Worm (Caenorhabditis elegans): Measurements from ENCODE around the gene pgp-5.

Gene pgp-5

DNA sequence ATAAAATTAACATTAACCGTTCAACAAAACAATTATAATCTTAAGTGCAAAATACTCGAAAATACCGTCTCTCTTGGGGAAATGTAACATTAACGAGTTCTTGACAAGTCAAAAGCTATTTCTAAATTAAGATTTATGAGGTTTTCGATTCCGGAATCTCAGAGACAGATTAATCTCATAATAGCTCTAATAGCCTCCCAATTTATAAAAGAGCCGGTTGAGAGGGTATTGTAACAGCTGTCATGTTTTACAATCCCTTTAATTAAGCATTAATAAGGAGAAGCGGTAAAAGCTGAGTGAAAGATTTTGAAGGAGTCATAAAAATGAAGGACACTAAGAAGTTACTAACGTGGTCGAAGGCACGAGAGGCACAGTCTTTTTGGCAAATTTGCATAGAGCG is 7.4 kb downstream of the pgp-5 start:
- TF ChIP-seq elt-2 (tag; optimal IDR thresholded peaks at IDR 0.05), result no peak
- no peak for TF ChIP-seq elt-1 (tag; optimal IDR thresholded peaks at IDR 0.05)
- TF ChIP-seq skn-1 (tag; optimal IDR thresholded peaks at IDR 0.05), result no peak
- TF ChIP-seq mdl-1 (tag; optimal IDR thresholded peaks at IDR 0.05), result no peak
- no peak for TF ChIP-seq jun-1 (tag; optimal IDR thresholded peaks at IDR 0.05)
- TF ChIP-seq R02D3.7 (tag; optimal IDR thresholded peaks at IDR 0.05), result no peak
- no peak for TF ChIP-seq ceh-82 (tag; optimal IDR thresholded peaks at IDR 0.05)
- TF ChIP-seq daf-12 (tag; optimal IDR thresholded peaks at IDR 0.05), result no peak
- TF ChIP-seq fkh-10 (GFP tag; optimal IDR thresholded peaks at IDR 0.05), result no peak
- TF ChIP-seq fkh-2 (tag; optimal IDR thresholded peaks at IDR 0.05), result no peak
- no peak for TF ChIP-seq sea-2 (GFP tag; optimal IDR thresholded peaks at IDR 0.05)
- TF ChIP-seq ztf-11 (tag; optimal IDR thresholded peaks at IDR 0.05), result no peak

DNA sequence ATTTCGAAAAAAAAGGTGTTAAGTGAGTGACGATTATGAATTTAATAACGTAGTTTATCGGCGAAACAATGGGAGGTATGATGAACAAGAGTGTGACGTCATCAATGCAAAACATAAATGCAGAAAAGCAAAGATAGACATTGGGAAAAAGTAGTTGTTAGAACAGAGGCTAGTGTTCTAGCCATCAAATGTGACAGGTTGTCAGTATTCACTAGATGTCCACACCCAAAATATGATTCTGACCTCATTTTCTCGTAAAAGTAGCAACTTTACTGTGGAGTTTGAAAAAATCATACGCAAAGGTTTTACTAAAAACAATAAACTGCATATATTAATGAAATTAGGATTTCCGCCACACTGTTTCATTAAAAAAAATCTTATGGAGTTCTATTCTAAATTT is 7.9 kb downstream of the pgp-5 start:
- TF ChIP-seq jun-1 (tag; optimal IDR thresholded peaks at IDR 0.05) (no peak), ama-1 (optimal IDR thresholded peaks at IDR 0.05) (no peak), aly-2 (tag; optimal IDR thresholded peaks at IDR 0.05) (no peak), daf-12 (tag; optimal IDR thresholded peaks at IDR 0.05) (no peak), elt-2 (tag; optimal IDR thresholded peaks at IDR 0.05) (peak; percentile 28)

DNA sequence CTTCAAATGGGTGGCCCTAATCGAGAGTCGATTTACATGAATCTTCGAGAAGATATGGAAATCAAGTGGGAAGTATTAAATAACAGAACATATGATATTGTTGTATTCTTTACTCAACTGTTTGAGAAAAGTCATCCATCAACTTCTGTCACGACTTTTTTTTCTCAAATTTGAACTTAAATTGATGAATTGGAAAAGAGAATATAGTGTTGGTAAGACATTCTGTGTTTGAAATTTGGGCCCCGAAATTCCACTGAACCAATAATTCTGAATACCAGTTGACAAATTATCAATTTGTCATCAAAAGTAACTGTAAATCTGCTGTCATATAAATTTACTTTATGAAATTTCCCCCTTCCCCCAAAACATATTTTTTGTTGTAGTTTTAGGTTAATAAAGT is 12.2 kb downstream of the pgp-5 start:
- no peak for TF ChIP-seq lsy-12 (tag; optimal IDR thresholded peaks at IDR 0.05)
- TF ChIP-seq nhr-67 (tag; optimal IDR thresholded peaks at IDR 0.05), result no peak
- TF ChIP-seq daf-12 (tag; optimal IDR thresholded peaks at IDR 0.05), result no peak
- no peak for TF ChIP-seq hmg-11 (tag; optimal IDR thresholded peaks at IDR 0.05)

DNA sequence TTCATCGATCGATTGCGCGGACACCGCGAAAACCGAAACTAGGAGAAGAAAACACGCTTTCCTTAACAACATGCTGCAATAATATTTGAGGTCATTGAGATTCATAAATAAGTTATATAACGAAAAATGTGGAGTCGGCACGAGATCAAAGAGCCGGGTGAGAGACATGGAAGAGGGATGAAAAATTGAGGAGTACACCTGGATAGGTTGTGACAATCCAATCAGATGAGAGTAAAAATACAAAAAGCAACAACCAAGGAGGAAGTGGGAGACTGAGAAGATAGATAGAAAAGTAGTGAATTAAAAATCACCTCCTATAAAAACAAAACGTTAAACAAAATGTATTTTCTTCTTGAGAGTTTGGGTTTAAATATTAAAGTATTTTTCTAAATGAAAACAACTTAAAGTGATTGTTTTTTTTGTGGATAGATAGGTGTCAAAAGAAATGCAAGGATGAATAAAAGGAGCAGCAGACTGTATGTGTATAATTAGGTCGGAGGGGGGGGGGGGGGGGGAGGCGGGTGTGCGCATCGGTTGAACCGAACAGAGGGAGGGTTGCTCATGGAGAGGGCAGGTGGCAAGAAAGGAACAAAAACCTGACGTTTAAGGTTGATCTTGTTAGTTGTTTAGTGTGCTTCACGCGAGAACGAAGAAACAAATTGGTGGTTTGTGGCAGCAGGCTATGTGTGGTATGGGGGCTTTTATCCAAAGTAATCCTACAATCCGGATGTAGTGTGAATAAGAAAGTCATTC is 14.3 kb downstream of the pgp-5 start, which contains the start of gene C05A9.2:
TSS of gene C05A9.2 (minus strand) at position 73 of the 753 bp plus-strand sequence.
- no peak for TF ChIP-seq eor-1 (tag; optimal IDR thresholded peaks at IDR 0.05)

- no peak for TF ChIP-seq elt-1 (tag; optimal IDR thresholded peaks at IDR 0.05)
- TF ChIP-seq elt-2 (tag; optimal IDR thresholded peaks at IDR 0.05), result peak; percentile 17
These were observed 15.0 kb downstream of the pgp-5 start for ce11 chrX:10844137-10844536.

ce11 chrX:10838550-10838949 is 20.5 kb downstream of the pgp-5 start, which contains the start of gene plc-1:
TSS of gene plc-1 (minus strand) at chrX:10838650.
- no peak for TF ChIP-seq sea-2 (GFP tag; optimal IDR thresholded peaks at IDR 0.05)
- TF ChIP-seq fkh-10 (GFP tag; optimal IDR thresholded peaks at IDR 0.05), result no peak
- TF ChIP-seq ceh-16 (tag; optimal IDR thresholded peaks at IDR 0.05), result no peak
- TF ChIP-seq pqm-1 (tag; optimal IDR thresholded peaks at IDR 0.05), result no peak
- no peak for TF ChIP-seq ztf-4 (tag; optimal IDR thresholded peaks at IDR 0.05)
- TF ChIP-seq nhr-67 (tag; optimal IDR thresholded peaks at IDR 0.05), result no peak
- TF ChIP-seq nhr-11 (tag; optimal IDR thresholded peaks at IDR 0.05), result no peak
- TF ChIP-seq fkh-2 (tag; optimal IDR thresholded peaks at IDR 0.05), result no peak
- no peak for TF ChIP-seq ceh-82 (tag; optimal IDR thresholded peaks at IDR 0.05)
- no peak for TF ChIP-seq skn-1 (tag; optimal IDR thresholded peaks at IDR 0.05)
- no peak for TF ChIP-seq lin-15B (tag; optimal IDR thresholded peaks at IDR 0.05)
- TF ChIP-seq elt-3 (tag; optimal IDR thresholded peaks at IDR 0.05), result no peak
- TF ChIP-seq nfya-1 (tag; optimal IDR thresholded peaks at IDR 0.05; ENCODE audit: insufficient read depth), result no peak
- TF ChIP-seq egl-27 (tag; optimal IDR thresholded peaks at IDR 0.05), result no peak
- TF ChIP-seq hmg-11 (tag; optimal IDR thresholded peaks at IDR 0.05), result no peak
- no peak for TF ChIP-seq nhr-12 (tag; optimal IDR thresholded peaks at IDR 0.05)
- no peak for TF ChIP-seq lin-39 (tag; optimal IDR thresholded peaks at IDR 0.05)
- TF ChIP-seq ama-1 (optimal IDR thresholded peaks at IDR 0.05), result no peak

- no peak for TF ChIP-seq unc-39 (tag; optimal IDR thresholded peaks at IDR 0.05)
- TF ChIP-seq tbx-2 (tag; optimal IDR thresholded peaks at IDR 0.05), result no peak
- no peak for TF ChIP-seq lsy-12 (tag; optimal IDR thresholded peaks at IDR 0.05)
- TF ChIP-seq pqm-1 (tag; optimal IDR thresholded peaks at IDR 0.05), result no peak
- TF ChIP-seq nhr-43 (tag; optimal IDR thresholded peaks at IDR 0.05; ENCODE audit: poor library complexity, severe bottlenecking), result no peak
- no peak for TF ChIP-seq R02D3.7 (tag; optimal IDR thresholded peaks at IDR 0.05)
These were observed 21.5 kb downstream of the pgp-5 start for ce11 chrX:10837609-10838008.

Data from whole organism, L3 larva.